Fruit fly (Drosophila melanogaster): ENCODE measurements around the gene CG14062.
A peak's percentile ranks its signal among the peaks of the same experiment; 100 is the strongest.

CG14062 gene

dm6 chr3R:28628696-28629095 is 14.0 kb downstream of the CG14062 start:
- TF ChIP-seq Abd-B (GFP tag; optimal IDR thresholded peaks at IDR 0.05) (no peak), Vsx2 (GFP tag; optimal IDR thresholded peaks at IDR 0.05; ENCODE audit: partially characterized antibody) (no peak), brk (GFP tag; optimal IDR thresholded peaks at IDR 0.05) (no peak), Myc (optimal IDR thresholded peaks at IDR 0.05) (no peak), Jra (GFP tag; optimal IDR thresholded peaks at IDR 0.05) (no peak), fru (GFP tag; optimal IDR thresholded peaks at IDR 0.05) (no peak), Rel (GFP tag; optimal IDR thresholded peaks at IDR 0.05) (no peak), Rel (tag; optimal IDR thresholded peaks at IDR 0.05) (no peak), Sp1 (GFP tag; optimal IDR thresholded peaks at IDR 0.05) (no peak), rgr (GFP tag; optimal IDR thresholded peaks at IDR 0.05) (no peak), dsf (GFP tag; optimal IDR thresholded peaks at IDR 0.05; ENCODE audit: borderline replicate concordance) (no peak), Hr78 (GFP tag; optimal IDR thresholded peaks at IDR 0.05) (no peak)

DNA sequence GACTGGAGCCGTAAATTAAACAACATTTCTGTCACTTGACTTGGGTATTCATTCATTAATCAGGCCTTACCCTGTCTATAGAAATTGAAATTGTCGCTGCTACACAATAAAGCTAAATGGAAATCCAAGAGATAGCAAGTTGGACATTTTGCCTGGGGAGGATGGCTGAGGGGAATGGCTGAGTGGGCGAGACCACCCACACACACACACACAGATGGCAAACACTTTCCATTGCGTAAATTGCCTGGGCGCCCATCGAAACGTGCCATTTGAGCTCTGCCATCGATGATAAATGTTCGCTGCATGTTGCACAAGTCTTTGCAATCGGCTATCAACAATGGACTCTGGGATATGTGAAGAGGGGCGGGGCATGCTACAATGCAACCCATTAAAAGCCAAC is 15.4 kb downstream of the CG14062 start:
- no peak for TF ChIP-seq usp (GFP tag; optimal IDR thresholded peaks at IDR 0.05)
- TF ChIP-seq fru (GFP tag; optimal IDR thresholded peaks at IDR 0.05) = no peak
- no peak for TF ChIP-seq rgr (GFP tag; optimal IDR thresholded peaks at IDR 0.05)
- TF ChIP-seq Rel (GFP tag; optimal IDR thresholded peaks at IDR 0.05) = no peak
- TF ChIP-seq Rel (tag; optimal IDR thresholded peaks at IDR 0.05) = no peak
- TF ChIP-seq Jra (GFP tag; optimal IDR thresholded peaks at IDR 0.05) = no peak
- TF ChIP-seq brk (GFP tag; optimal IDR thresholded peaks at IDR 0.05) = no peak
- TF ChIP-seq dsf (GFP tag; optimal IDR thresholded peaks at IDR 0.05; ENCODE audit: borderline replicate concordance) = no peak
- no peak for TF ChIP-seq CrebA (GFP tag; optimal IDR thresholded peaks at IDR 0.05; ENCODE audit: borderline replicate concordance)

DNA sequence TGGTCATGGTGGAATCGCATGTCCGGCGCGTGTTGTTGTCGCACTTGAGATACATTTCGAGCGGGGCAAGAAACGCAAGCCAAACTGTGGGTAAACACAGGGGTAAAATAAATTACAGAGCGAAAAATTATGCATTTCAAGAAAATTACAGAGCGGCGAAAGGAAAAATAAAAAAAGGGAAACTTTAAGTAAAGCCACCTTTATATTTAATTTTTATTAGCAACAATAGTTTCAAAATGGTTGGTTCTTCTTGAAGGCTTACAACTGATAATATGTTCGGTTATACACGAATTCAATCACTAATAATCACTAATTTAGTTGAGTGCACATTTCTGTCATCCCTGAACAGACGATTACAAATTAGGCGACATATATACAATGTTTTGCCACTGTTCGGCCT is 19.1 kb downstream of the CG14062 start:
- TF ChIP-seq Rel (GFP tag; optimal IDR thresholded peaks at IDR 0.05) (no peak), Rel (tag; optimal IDR thresholded peaks at IDR 0.05) (no peak), dsf (GFP tag; optimal IDR thresholded peaks at IDR 0.05; ENCODE audit: borderline replicate concordance) (no peak), woc (GFP tag; optimal IDR thresholded peaks at IDR 0.05) (peak; percentile 3), brk (GFP tag; optimal IDR thresholded peaks at IDR 0.05) (no peak), Dif (GFP tag; optimal IDR thresholded peaks at IDR 0.05; ENCODE audit: partially characterized antibody) (no peak), Hnf4 (GFP tag; optimal IDR thresholded peaks at IDR 0.05) (no peak), fru (GFP tag; optimal IDR thresholded peaks at IDR 0.05) (peak; percentile 26), HLH106 (tag; optimal IDR thresholded peaks at IDR 0.05) (peak; percentile 28), usp (GFP tag; optimal IDR thresholded peaks at IDR 0.05) (no peak), CrebA (GFP tag; optimal IDR thresholded peaks at IDR 0.05; ENCODE audit: borderline replicate concordance) (no peak), tai (GFP tag; optimal IDR thresholded peaks at IDR 0.05) (no peak), Abd-B (GFP tag; optimal IDR thresholded peaks at IDR 0.05) (no peak), br (GFP tag; optimal IDR thresholded peaks at IDR 0.05) (no peak), lola (GFP tag; optimal IDR thresholded peaks at IDR 0.05) (no peak), Myc (optimal IDR thresholded peaks at IDR 0.05) (no peak), jim (GFP tag; optimal IDR thresholded peaks at IDR 0.05) (no peak), ey (GFP tag; optimal IDR thresholded peaks at IDR 0.05) (no peak), N (GFP tag; optimal IDR thresholded peaks at IDR 0.05) (no peak), GATAd (GFP tag; optimal IDR thresholded peaks at IDR 0.05) (no peak), dl (GFP tag; optimal IDR thresholded peaks at IDR 0.05; ENCODE audit: insufficient read depth in 1 of 2, partially characterized antibody in 2 of 2) (no peak), pan (optimal IDR thresholded peaks at IDR 0.05) (no peak), Hr78 (GFP tag; optimal IDR thresholded peaks at IDR 0.05) (no peak), h (GFP tag; optimal IDR thresholded peaks at IDR 0.05) (peak; percentile 35), Vsx2 (GFP tag; optimal IDR thresholded peaks at IDR 0.05; ENCODE audit: partially characterized antibody) (no peak), CG32264 (GFP tag; optimal IDR thresholded peaks at IDR 0.05) (no peak), OdsH (GFP tag; optimal IDR thresholded peaks at IDR 0.05) (peak; percentile 9), sage (GFP tag; optimal IDR thresholded peaks at IDR 0.05) (no peak), psq (GFP tag; optimal IDR thresholded peaks at IDR 0.05) (peak; percentile 27), sv (GFP tag; optimal IDR thresholded peaks at IDR 0.05) (no peak), Mio (GFP tag; optimal IDR thresholded peaks at IDR 0.05) (no peak), Sp1 (GFP tag; optimal IDR thresholded peaks at IDR 0.05) (peak; percentile 16), Hr83 (GFP tag; optimal IDR thresholded peaks at IDR 0.05; ENCODE audit: poor library complexity, severe bottlenecking) (no peak), rgr (GFP tag; optimal IDR thresholded peaks at IDR 0.05) (peak; percentile 13), Dfd (GFP tag; optimal IDR thresholded peaks at IDR 0.05) (no peak), CG9705 (GFP tag; optimal IDR thresholded peaks at IDR 0.05) (no peak), dmrt93B (GFP tag; optimal IDR thresholded peaks at IDR 0.05) (no peak), Jra (GFP tag; optimal IDR thresholded peaks at IDR 0.05) (no peak), foxo (GFP tag; optimal IDR thresholded peaks at IDR 0.05) (peak in 1 of 2 experiments; percentile 36)

Data from whole organism, wandering third instar larva.